Fruit fly (Drosophila melanogaster): ENCODE data around the gene CG45076.

The CG45076 gene

DNA sequence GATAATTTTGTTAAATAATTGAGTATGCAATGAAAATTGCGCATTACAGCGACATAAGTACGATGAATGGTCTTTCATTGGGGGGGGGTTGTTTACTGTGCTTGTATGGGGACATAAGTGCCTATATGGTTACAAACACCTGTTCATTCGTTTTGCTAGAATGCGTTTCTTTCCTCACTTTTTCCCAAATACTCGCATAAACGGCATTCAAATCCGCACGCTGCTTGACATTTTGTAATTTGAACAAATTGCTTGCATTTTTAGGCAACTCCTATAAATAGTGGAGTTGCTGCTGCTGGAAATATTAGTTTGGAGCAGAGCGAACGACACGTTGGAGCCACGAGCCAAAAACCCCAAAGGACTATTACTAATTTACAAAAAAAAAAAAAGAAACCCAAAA is 2.1 kb upstream of the CG45076 start, which contains the start of gene Desi:
Gene Desi (plus strand): TSS at position 301 of the 400 bp plus-strand sequence.
- TF ChIP-seq Sox102F (GFP tag; optimal IDR thresholded peaks at IDR 0.05) (no peak), CG6854 (GFP tag; optimal IDR thresholded peaks at IDR 0.05) (no peak), Eip93F (GFP tag; optimal IDR thresholded peaks at IDR 0.05) (no peak), CG6808 (GFP tag; optimal IDR thresholded peaks at IDR 0.05) (no peak), vri (GFP tag; optimal IDR thresholded peaks at IDR 0.05) (no peak), net (GFP tag; optimal IDR thresholded peaks at IDR 0.05) (no peak), achi (GFP tag; optimal IDR thresholded peaks at IDR 0.05) (no peak), CG6163 (GFP tag; IDR thresholded peaks at IDR 0.05) (no peak), Hr4 (GFP tag; optimal IDR thresholded peaks at IDR 0.05) (no peak), spab (GFP tag; optimal IDR thresholded peaks at IDR 0.05) (no peak)

DNA sequence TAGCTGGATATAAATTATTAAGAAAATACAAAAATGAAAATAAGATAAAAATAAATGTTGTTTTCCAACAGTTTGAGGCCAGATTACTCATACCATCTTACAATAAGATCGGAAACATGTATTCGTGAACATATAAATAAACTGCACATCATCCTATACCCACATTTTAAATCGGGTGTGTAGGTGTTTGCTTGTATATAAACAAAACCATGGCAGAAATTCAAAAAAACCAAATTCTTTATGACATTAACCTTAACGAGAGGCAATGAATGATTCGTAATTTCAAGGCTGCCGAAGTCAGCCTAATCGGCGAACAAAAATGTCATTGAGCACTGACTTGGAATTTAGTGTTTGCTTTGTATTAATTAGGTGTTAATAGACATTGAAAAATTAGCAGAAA is 977 bp upstream of the CG45076 start:
- TF ChIP-seq CG3919 (GFP tag; optimal IDR thresholded peaks at IDR 0.05) (no peak), CG7368 (GFP tag; optimal IDR thresholded peaks at IDR 0.05) (no peak), Lpt (GFP tag; optimal IDR thresholded peaks at IDR 0.05) (no peak), CG34406 (GFP tag; optimal IDR thresholded peaks at IDR 0.05) (no peak), pdm3 (GFP tag; optimal IDR thresholded peaks at IDR 0.05) (no peak), fd85E (GFP tag; optimal IDR thresholded peaks at IDR 0.05) (no peak), CG6808 (GFP tag; optimal IDR thresholded peaks at IDR 0.05) (no peak), dsx (GFP tag; optimal IDR thresholded peaks at IDR 0.05; ENCODE audit: poor library complexity, severe bottlenecking) (no peak), fd59A (GFP tag; optimal IDR thresholded peaks at IDR 0.05) (no peak)

DNA sequence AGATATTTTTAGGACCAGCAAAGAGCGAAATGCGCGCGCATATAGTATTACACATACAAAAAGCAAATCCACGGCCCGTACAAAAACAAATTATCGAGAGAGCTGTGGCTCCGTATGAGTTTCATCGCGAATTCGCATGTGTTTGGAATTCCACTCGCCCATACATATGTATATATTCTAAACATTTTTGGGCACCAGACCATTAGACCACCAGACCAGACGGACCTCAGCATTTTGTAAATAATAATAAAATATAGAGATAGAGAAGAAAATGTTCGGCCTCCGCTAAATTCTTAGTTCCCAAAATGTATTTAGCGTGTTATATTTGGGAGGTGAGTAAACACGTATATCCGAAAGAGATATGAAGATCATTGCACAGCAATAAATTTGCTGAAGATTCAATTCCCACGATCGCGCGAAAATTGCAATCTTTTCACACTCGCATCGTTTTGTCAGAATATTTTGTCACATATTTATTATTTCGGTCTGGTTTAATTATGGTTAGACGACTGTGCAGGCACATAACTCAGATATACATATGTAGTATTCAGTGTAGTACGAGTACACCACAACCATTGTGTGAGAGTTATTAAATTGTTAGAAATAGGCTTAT is 1.0 kb downstream of the CG45076 start:
- no peak for TF ChIP-seq CG9139 (GFP tag; optimal IDR thresholded peaks at IDR 0.05)
- TF ChIP-seq Sox15 (GFP tag; optimal IDR thresholded peaks at IDR 0.05) = no peak
- TF ChIP-seq eg (GFP tag; IDR thresholded peaks at IDR 0.05) = no peak
- no peak for TF ChIP-seq CG3919 (GFP tag; optimal IDR thresholded peaks at IDR 0.05)
- TF ChIP-seq CG10669 (GFP tag; optimal IDR thresholded peaks at IDR 0.05) = no peak
- no peak for TF ChIP-seq CG7368 (GFP tag; optimal IDR thresholded peaks at IDR 0.05)
- TF ChIP-seq CG6792 (GFP tag; optimal IDR thresholded peaks at IDR 0.05) = no peak
- TF ChIP-seq topi (GFP tag; optimal IDR thresholded peaks at IDR 0.05) = no peak
- TF ChIP-seq CG31627 (GFP tag; optimal IDR thresholded peaks at IDR 0.05) = no peak
- TF ChIP-seq CG4318 (GFP tag; optimal IDR thresholded peaks at IDR 0.05) = no peak
- no peak for TF ChIP-seq CG11294 (GFP tag; IDR thresholded peaks at IDR 0.05)
- no peak for TF ChIP-seq achi (GFP tag; optimal IDR thresholded peaks at IDR 0.05)

DNA sequence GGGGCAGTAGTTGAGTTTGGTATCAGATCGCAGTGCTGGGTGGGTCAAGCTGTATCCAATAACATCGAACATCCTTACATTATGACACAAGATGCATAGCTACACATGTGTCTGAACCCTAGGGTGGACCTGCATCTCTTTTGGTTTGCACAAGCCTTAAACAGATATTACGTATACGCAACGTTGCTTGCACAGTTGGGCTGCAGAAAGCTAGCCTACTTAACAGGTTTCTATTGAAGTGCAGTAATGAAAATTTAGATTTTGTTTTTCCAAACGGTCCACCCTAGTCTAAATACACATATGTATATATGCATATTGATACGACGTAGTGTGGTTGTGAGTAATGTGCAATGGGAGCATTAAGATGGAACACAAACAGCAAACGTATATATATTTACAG is 1.9 kb downstream of the CG45076 start:
- TF ChIP-seq CG11902 (GFP tag; optimal IDR thresholded peaks at IDR 0.05) (no peak), Lpt (GFP tag; optimal IDR thresholded peaks at IDR 0.05) (peak; percentile 9), Eip75B (GFP tag; optimal IDR thresholded peaks at IDR 0.05) (peak; percentile 52), CG6808 (GFP tag; optimal IDR thresholded peaks at IDR 0.05) (no peak), CG15336 (GFP tag; IDR thresholded peaks at IDR 0.05) (peak; percentile 67), dac (GFP tag; optimal IDR thresholded peaks at IDR 0.05) (no peak), Smox (GFP tag; optimal IDR thresholded peaks at IDR 0.05) (no peak), Hr39 (GFP tag; optimal IDR thresholded peaks at IDR 0.05) (peak; percentile 21), CG8119 (GFP tag; IDR thresholded peaks at IDR 0.05) (peak; percentile 56; the same call in 2 of the 3 replicates), Hr4 (GFP tag; optimal IDR thresholded peaks at IDR 0.05) (peak; percentile 36), CG11762 (GFP tag; optimal IDR thresholded peaks at IDR 0.05; ENCODE audit: insufficient read depth) (peak; percentile 23), salr (GFP tag; optimal IDR thresholded peaks at IDR 0.05) (no peak), Eip93F (GFP tag; optimal IDR thresholded peaks at IDR 0.05) (no peak), fd59A (GFP tag; optimal IDR thresholded peaks at IDR 0.05) (no peak), Sox14 (GFP tag; optimal IDR thresholded peaks at IDR 0.05) (peak; percentile 34), cyc (GFP tag; optimal IDR thresholded peaks at IDR 0.05) (peak; percentile 26), lz (GFP tag; optimal IDR thresholded peaks at IDR 0.05) (peak; percentile 12), CG6792 (GFP tag; optimal IDR thresholded peaks at IDR 0.05) (peak; percentile 2), acj6 (GFP tag; optimal IDR thresholded peaks at IDR 0.05) (peak; percentile 26), CG9139 (GFP tag; optimal IDR thresholded peaks at IDR 0.05) (no peak), CG31627 (GFP tag; optimal IDR thresholded peaks at IDR 0.05) (peak; percentile 41), pdm3 (GFP tag; optimal IDR thresholded peaks at IDR 0.05) (peak; percentile 40), OdsH (GFP tag; optimal IDR thresholded peaks at IDR 0.05) (no peak), CG11294 (GFP tag; IDR thresholded peaks at IDR 0.05) (peak; percentile 42; the same call in 1 of the 2 replicates)
